Fruit fly (Drosophila melanogaster): ENCODE results near the gene Coq4.
A peak's percentile ranks its signal among the peaks of the same experiment; 100 is the strongest.

Gene Coq4

DNA sequence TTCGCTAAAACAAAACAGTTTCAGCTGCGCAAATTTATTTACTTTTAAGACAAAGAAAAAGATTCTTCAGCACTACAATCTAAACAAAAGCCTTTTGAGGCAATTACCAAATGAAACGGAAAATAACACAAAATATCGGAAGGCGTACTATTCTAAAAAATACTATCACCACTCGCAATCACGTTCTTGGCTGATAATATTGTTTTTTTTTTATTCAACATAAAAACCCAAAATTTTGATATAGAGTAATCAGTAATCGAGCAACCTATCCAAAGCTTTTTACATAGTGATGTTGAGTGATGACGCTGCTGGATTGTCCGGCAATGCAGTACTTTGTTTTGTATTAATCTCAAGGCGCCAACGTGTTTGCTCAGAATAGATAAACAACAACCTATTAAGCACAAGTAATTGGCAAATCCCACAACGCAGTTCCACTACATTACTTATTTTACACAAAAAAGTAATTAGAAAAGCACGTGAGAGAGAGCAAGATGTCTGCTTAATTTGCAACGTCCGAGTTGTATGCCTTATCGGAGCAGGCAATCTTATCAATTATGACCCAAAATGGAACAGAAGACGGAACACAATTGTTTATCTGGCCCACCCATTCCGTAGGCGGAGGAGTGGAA is 2.4 kb downstream of the Coq4 start:
- TF ChIP-seq CG13296 (GFP tag; optimal IDR thresholded peaks at IDR 0.05): peak; percentile 11
- TF ChIP-seq Hmr (GFP tag; optimal IDR thresholded peaks at IDR 0.05): peak; percentile 49
- peak; percentile 43 for TF ChIP-seq slbo (GFP tag; IDR thresholded peaks at IDR 0.05)
- TF ChIP-seq Ada2b (GFP tag; IDR thresholded peaks at IDR 0.05): no peak
- no peak for TF ChIP-seq CG33557 (GFP tag; optimal IDR thresholded peaks at IDR 0.05)
- no peak for TF ChIP-seq CG17612 (GFP tag; IDR thresholded peaks at IDR 0.05)
- no peak for TF ChIP-seq CG4854 (GFP tag; optimal IDR thresholded peaks at IDR 0.05)
- peak; percentile 15 for TF ChIP-seq CG2678 (tag; optimal IDR thresholded peaks at IDR 0.05)
- TF ChIP-seq D19B (GFP tag; optimal IDR thresholded peaks at IDR 0.05): peak; percentile 20
- peak; percentile 33 for TF ChIP-seq CG15269 (tag; optimal IDR thresholded peaks at IDR 0.05)
- TF ChIP-seq pho (GFP tag; optimal IDR thresholded peaks at IDR 0.05): peak; percentile 3
- TF ChIP-seq E2f2 (GFP tag; IDR thresholded peaks at IDR 0.05): no peak
- no peak for TF ChIP-seq CG4404 (GFP tag; IDR thresholded peaks at IDR 0.05)
- no peak for TF ChIP-seq CG15479 (GFP tag; optimal IDR thresholded peaks at IDR 0.05)
- TF ChIP-seq CG12155 (GFP tag; optimal IDR thresholded peaks at IDR 0.05): no peak
- peak; percentile 7 for TF ChIP-seq gro (GFP tag; optimal IDR thresholded peaks at IDR 0.05)
- no peak for TF ChIP-seq CG18476 (GFP tag; optimal IDR thresholded peaks at IDR 0.05)
- TF ChIP-seq ewg (GFP tag; optimal IDR thresholded peaks at IDR 0.05): no peak
- TF ChIP-seq bab2 (GFP tag; optimal IDR thresholded peaks at IDR 0.05): peak; percentile 11
- no peak for TF ChIP-seq CG13624 (GFP tag; optimal IDR thresholded peaks at IDR 0.05)
- no peak for TF ChIP-seq CG11247 (GFP tag; IDR thresholded peaks at IDR 0.05)
- peak; percentile 7 for TF ChIP-seq Vsx1 (GFP tag; optimal IDR thresholded peaks at IDR 0.05)
- no peak for TF ChIP-seq pita (GFP tag; optimal IDR thresholded peaks at IDR 0.05)
- TF ChIP-seq grn (GFP tag; optimal IDR thresholded peaks at IDR 0.05): peak; percentile 51
- peak; percentile 5 for TF ChIP-seq CG9817 (tag; optimal IDR thresholded peaks at IDR 0.05)
- peak; percentile 1 for TF ChIP-seq CG17385 (GFP tag; optimal IDR thresholded peaks at IDR 0.05)
- TF ChIP-seq CG3838 (GFP tag; optimal IDR thresholded peaks at IDR 0.05): no peak
- no peak for TF ChIP-seq oc (tag; optimal IDR thresholded peaks at IDR 0.05)
- peak; percentile 5 for TF ChIP-seq caup (GFP tag; optimal IDR thresholded peaks at IDR 0.05; ENCODE audit: severe bottlenecking)
- no peak for TF ChIP-seq Kr (GFP tag; optimal IDR thresholded peaks at IDR 0.05)
- peak; percentile 30 for TF ChIP-seq Asciz (GFP tag; optimal IDR thresholded peaks at IDR 0.05)
- TF ChIP-seq esg (GFP tag; conservative IDR thresholded peaks at IDR 0.05): no peak
- peak; percentile 8 for TF ChIP-seq CG33213 (GFP tag; optimal IDR thresholded peaks at IDR 0.05)
- peak; percentile 81 for TF ChIP-seq pfk (GFP tag; optimal IDR thresholded peaks at IDR 0.05)
- TF ChIP-seq CG9932 (GFP tag; IDR thresholded peaks at IDR 0.05): peak; percentile 15; the same call in 1 of the 2 replicates
- no peak for TF ChIP-seq CG10321 (GFP tag; IDR thresholded peaks at IDR 0.05)
- TF ChIP-seq dmrt99B (tag; optimal IDR thresholded peaks at IDR 0.05): peak; percentile 13
- TF ChIP-seq mirr (GFP tag; optimal IDR thresholded peaks at IDR 0.05): peak; percentile 33
- no peak for TF ChIP-seq CG16863 (GFP tag; optimal IDR thresholded peaks at IDR 0.05)
- TF ChIP-seq CG8944 (GFP tag; optimal IDR thresholded peaks at IDR 0.05): no peak
- TF ChIP-seq yki (optimal IDR thresholded peaks at IDR 0.05): no peak
- peak in 1 of 2 experiments; percentile 31 for TF ChIP-seq Hr51 (GFP tag; optimal IDR thresholded peaks at IDR 0.05)
- peak; percentile 34 for TF ChIP-seq PHDP (tag; optimal IDR thresholded peaks at IDR 0.05)
- peak; percentile 73 for TF ChIP-seq CG34376 (GFP tag; optimal IDR thresholded peaks at IDR 0.05)
- no peak for TF ChIP-seq trh (GFP tag; optimal IDR thresholded peaks at IDR 0.05)
- TF ChIP-seq ro (GFP tag; IDR thresholded peaks at IDR 0.05): no peak
- no peak for TF ChIP-seq CG18619 (GFP tag; optimal IDR thresholded peaks at IDR 0.05)
- peak; percentile 51; the same call in 1 of the 2 replicates for TF ChIP-seq CG14441 (GFP tag; IDR thresholded peaks at IDR 0.05)
- TF ChIP-seq H15 (GFP tag; IDR thresholded peaks at IDR 0.05): no peak
- TF ChIP-seq peb (GFP tag; IDR thresholded peaks at IDR 0.05): no peak
